Worm (Caenorhabditis elegans) whole organism, mixed stage, embryonic: ENCODE data around the gene C54F6.6.

ENCODE experiments used
- ces-1 ChIP-seq: fragments of 150-350 bp; optimal IDR thresholded peaks from 2 replicates; lab custom pipeline; 2014; ENCODE audit warnings: missing biosample characterization, missing genetic modification reagents, missing genetic modification characterization
- elt-1 ChIP-seq: sonication (generic microtip); optimal IDR thresholded peaks from 2 replicates; lab custom pipeline; 2017; ENCODE audit warnings: missing genetic modification characterization, mild to moderate bottlenecking, missing compliant biosample characterization, antibody characterized with exemption, moderate library complexity, borderline replicate concordance; ENCODE audit not compliant: insufficient read depth
- lsy-2 ChIP-seq: fragments of 150-350 bp; optimal IDR thresholded peaks from 2 replicates; lab custom pipeline; 2014; ENCODE audit warnings: missing biosample characterization, missing genetic modification characterization
- mep-1 ChIP-seq: fragments of 150-350 bp; optimal IDR thresholded peaks from 2 replicates; lab custom pipeline; 2017; ENCODE audit warnings: missing biosample characterization, missing genetic modification reagents, missing genetic modification characterization, inconsistent platforms
- nhr-12 ChIP-seq: fragments of 150-350 bp; optimal IDR thresholded peaks from 2 replicates; lab custom pipeline; 2014; ENCODE audit warnings: missing biosample characterization, missing genetic modification characterization
- nhr-237 ChIP-seq: fragments of 150-350 bp; optimal IDR thresholded peaks from 2 replicates; lab custom pipeline; 2014; ENCODE audit warnings: missing biosample characterization, missing genetic modification characterization
- nhr-28 ChIP-seq: fragments of 150-350 bp; optimal IDR thresholded peaks from 2 replicates; lab custom pipeline; 2014; ENCODE audit warnings: missing biosample characterization, missing genetic modification characterization
- nhr-76 ChIP-seq: sonication (generic microtip); optimal IDR thresholded peaks from 2 replicates; lab custom pipeline; 2017; ENCODE audit warnings: missing biosample characterization, missing genetic modification characterization
- pha-4 ChIP-seq: fragments of 150-350 bp; optimal IDR thresholded peaks from 2 replicates; lab custom pipeline; 2018; ENCODE audit warnings: missing biosample characterization, missing genetic modification reagents, missing genetic modification characterization
- snpc-4 ChIP-seq: fragments of 150-350 bp; optimal IDR thresholded peaks from 2 replicates; lab custom pipeline; 2014; ENCODE audit warnings: missing biosample characterization, missing genetic modification characterization
- sptf-1 ChIP-seq: sonication (generic microtip); optimal IDR thresholded peaks from 2 replicates; lab custom pipeline; 2017; ENCODE audit warnings: mild to moderate bottlenecking, missing genetic modification characterization, moderate library complexity, missing compliant biosample characterization
- unc-120 ChIP-seq: sonication (generic microtip); optimal IDR thresholded peaks from 2 replicates; lab custom pipeline; 2017; ENCODE audit warnings: missing genetic modification characterization, missing compliant biosample characterization; ENCODE audit not compliant: poor library complexity, severe bottlenecking
- unc-39 ChIP-seq: fragments of 150-350 bp; optimal IDR thresholded peaks from 2 replicates; lab custom pipeline; 2014; ENCODE audit warnings: missing biosample characterization, missing genetic modification characterization
- unc-62 ChIP-seq: fragments of 150-350 bp; optimal IDR thresholded peaks from 2 replicates; lab custom pipeline; 2014; ENCODE audit warnings: missing biosample characterization, missing genetic modification reagents, missing genetic modification characterization

DNA sequence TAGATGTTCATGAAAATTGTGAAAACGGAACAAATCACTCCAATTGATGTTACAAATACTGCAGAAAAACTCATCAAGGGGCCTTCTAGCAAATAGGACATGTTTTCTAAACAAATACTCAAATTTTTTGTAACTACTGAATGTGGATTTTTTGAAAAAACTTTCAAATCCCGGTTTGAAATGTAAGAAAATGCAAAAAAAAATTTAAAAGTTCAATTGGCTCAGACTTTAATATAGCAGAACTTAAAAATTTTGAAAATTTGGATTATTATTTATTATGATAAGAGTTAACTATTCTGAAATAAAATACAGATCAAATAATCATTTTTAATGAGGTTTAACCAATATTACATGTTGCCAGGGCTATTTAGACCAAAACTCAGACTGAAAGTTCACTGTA lies 33.2 kb upstream of the C54F6.6 start, which contains the start of gene srbc-9:
- TF ChIP-seq unc-120 (tag; lab: Kevin White, UChicago) (no peak), elt-1 (tag; lab: Kevin White, UChicago) (no peak), pha-4 (no peak), nhr-12 (tag; lab: Kevin White, UChicago) (no peak), ces-1 (no peak), snpc-4 (tag; lab: Kevin White, UChicago) (no peak), nhr-28 (tag; lab: Kevin White, UChicago) (no peak), unc-39 (tag; lab: Kevin White, UChicago) (no peak), nhr-76 (tag; lab: Kevin White, UChicago) (no peak), lsy-2 (tag; lab: Kevin White, UChicago) (no peak), unc-62 (GFP tag; lab: Kevin White, UChicago) (no peak), sptf-1 (no peak), mep-1 (no peak), nhr-237 (no peak)
